Fruit fly (Drosophila melanogaster): ENCODE data around the gene tim.

tim gene

DNA sequence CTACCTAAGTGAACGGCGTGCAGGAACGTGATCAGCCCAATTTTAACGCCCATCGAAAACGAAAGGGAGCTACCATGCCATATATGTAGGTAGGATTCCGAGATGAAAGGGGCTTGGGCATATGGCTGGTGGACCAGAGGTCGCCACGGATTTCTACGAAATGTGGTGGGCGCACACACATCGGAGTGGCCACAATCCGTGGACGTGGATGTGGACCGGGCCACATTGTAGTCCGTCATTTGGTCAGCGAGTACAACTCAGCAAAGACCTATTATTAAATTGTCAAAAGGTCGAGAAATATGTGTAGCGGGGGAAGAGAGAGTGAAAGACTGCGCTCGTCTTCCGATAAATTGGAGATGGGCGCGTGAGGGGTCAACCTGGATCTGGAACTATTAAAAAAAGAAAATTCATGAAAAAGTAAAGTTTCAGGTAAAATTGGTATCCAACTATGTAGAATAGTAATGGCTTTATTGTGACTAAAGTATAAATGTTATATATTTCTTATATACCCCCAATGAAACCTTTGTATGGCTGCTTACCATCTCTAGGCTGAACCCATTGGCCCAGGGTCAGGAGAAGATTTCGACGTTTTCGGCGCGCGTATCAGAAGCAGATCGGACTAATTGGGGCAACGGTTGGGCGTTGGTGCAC is 47.6 kb upstream of the tim start (continued):
- TF ChIP-seq nmo (GFP tag; optimal IDR thresholded peaks at IDR 0.05) (peak; percentile 15), CG12071 (GFP tag; optimal IDR thresholded peaks at IDR 0.05) (no peak), z (GFP tag; IDR thresholded peaks at IDR 0.05) (no peak), CG34422 (GFP tag; IDR thresholded peaks at IDR 0.05) (peak; percentile 54; the same call in 2 of the 3 replicates), Hr78 (GFP tag; optimal IDR thresholded peaks at IDR 0.05) (peak in 1 of 2 experiments; percentile 88), Fer2 (tag; optimal IDR thresholded peaks at IDR 0.05) (no peak), her (GFP tag; optimal IDR thresholded peaks at IDR 0.05) (no peak), pb (GFP tag; optimal IDR thresholded peaks at IDR 0.05) (no peak), lab (GFP tag; optimal IDR thresholded peaks at IDR 0.05) (no peak), CG17829 (tag; optimal IDR thresholded peaks at IDR 0.05) (peak; percentile 37), ap (GFP tag; IDR thresholded peaks at IDR 0.05) (no peak), YL-1 (GFP tag; optimal IDR thresholded peaks at IDR 0.05) (no peak), CG15479 (GFP tag; optimal IDR thresholded peaks at IDR 0.05) (no peak), CG33213 (GFP tag; optimal IDR thresholded peaks at IDR 0.05) (no peak), CG10979 (tag; optimal IDR thresholded peaks at IDR 0.05) (peak; percentile 55), CG16813 (GFP tag; IDR thresholded peaks at IDR 0.05; ENCODE audit: partially characterized antibody) (peak; percentile 59), sima (GFP tag; optimal IDR thresholded peaks at IDR 0.05) (no peak), CG6765 (GFP tag; optimal IDR thresholded peaks at IDR 0.05) (no peak), CG18599 (GFP tag; optimal IDR thresholded peaks at IDR 0.05) (no peak), D (optimal IDR thresholded peaks at IDR 0.05) (no peak), D (GFP tag; optimal IDR thresholded peaks at IDR 0.05) (peak; percentile 19), Hmr (GFP tag; optimal IDR thresholded peaks at IDR 0.05) (no peak), Vsx1 (GFP tag; optimal IDR thresholded peaks at IDR 0.05) (no peak), Sry-δ (GFP tag; optimal IDR thresholded peaks at IDR 0.05) (peak; percentile 38), Gsc (GFP tag; IDR thresholded peaks at IDR 0.05) (no peak), D19B (GFP tag; optimal IDR thresholded peaks at IDR 0.05) (no peak), ERR (GFP tag; optimal IDR thresholded peaks at IDR 0.05) (no peak), dmrt99B (tag; optimal IDR thresholded peaks at IDR 0.05) (no peak), nom (GFP tag; optimal IDR thresholded peaks at IDR 0.05) (no peak), zfh2 (GFP tag; optimal IDR thresholded peaks at IDR 0.05) (no peak), CG1792 (GFP tag; optimal IDR thresholded peaks at IDR 0.05) (no peak), BtbVII (GFP tag; optimal IDR thresholded peaks at IDR 0.05) (no peak), Hand (GFP tag; optimal IDR thresholded peaks at IDR 0.05) (no peak), luna (GFP tag; optimal IDR thresholded peaks at IDR 0.05) (no peak), jing (GFP tag; optimal IDR thresholded peaks at IDR 0.05) (no peak), onecut (GFP tag; IDR thresholded peaks at IDR 0.05) (0 out of 2 replicates have a peak, but pooled peaks have one; percentile 5), CG6689 (GFP tag; IDR thresholded peaks at IDR 0.05) (peak; percentile 59; the same call in 1 of the 2 replicates), CG12769 (tag; optimal IDR thresholded peaks at IDR 0.05) (no peak), prd (optimal IDR thresholded peaks at IDR 0.05) (no peak), prd (GFP tag; IDR thresholded peaks at IDR 0.05) (peak; percentile 75), dmrt11E (tag; optimal IDR thresholded peaks at IDR 0.05) (peak; percentile 65), CG13123 (GFP tag; optimal IDR thresholded peaks at IDR 0.05) (no peak), lbe (GFP tag; optimal IDR thresholded peaks at IDR 0.05) (no peak), MTF-1 (GFP tag; optimal IDR thresholded peaks at IDR 0.05; ENCODE audit: borderline replicate concordance) (no peak), CG14014 (GFP tag; IDR thresholded peaks at IDR 0.05) (no peak), CG4707 (GFP tag; optimal IDR thresholded peaks at IDR 0.05) (no peak), CG7987 (GFP tag; optimal IDR thresholded peaks at IDR 0.05) (no peak), salm (tag; optimal IDR thresholded peaks at IDR 0.05) (no peak), Poxn (GFP tag; IDR thresholded peaks at IDR 0.05) (no peak), Max (GFP tag; optimal IDR thresholded peaks at IDR 0.05) (no peak)
